Fruit fly (Drosophila melanogaster) whole organism, embryonic: Measurements from ENCODE around the gene CG11263.
A peak's percentile ranks its signal among the peaks of the same experiment; 100 is the strongest.

Experiments
- B-H1 ChIP-seq: fragments of 200-800 bp; sonication (Bioruptor generic); IDR thresholded peaks from 3 replicates; pipeline ENCODE4 v1.3.6; 2022; ENCODE audit warnings: missing biosample characterization, missing genetic modification characterization
- CG10274 ChIP-seq: fragments of 200-800 bp; sonication (Bioruptor generic); optimal IDR thresholded peaks from 3 replicates; lab custom pipeline; 2017; ENCODE audit warnings: missing biosample characterization, mild to moderate bottlenecking, missing genetic modification characterization
- CG10366 ChIP-seq: fragments of 200-800 bp; sonication (Bioruptor generic); IDR thresholded peaks from 2 replicates; pipeline ENCODE4 v1.3.6; 2022; ENCODE audit warnings: missing biosample characterization, missing genetic modification characterization
- CG10431 ChIP-seq: fragments of 200-800 bp; sonication (Bioruptor generic); optimal IDR thresholded peaks from 3 replicates; lab custom pipeline; 2018; ENCODE audit warnings: missing biosample characterization, mild to moderate bottlenecking, missing genetic modification characterization
- CG10462 ChIP-seq: fragments of 200-800 bp; sonication (Bioruptor generic); optimal IDR thresholded peaks from 2 replicates; lab custom pipeline; 2016; ENCODE audit warnings: missing biosample characterization, missing genetic modification characterization
- CG12071 ChIP-seq: fragments of 200-800 bp; sonication (Bioruptor generic); optimal IDR thresholded peaks from 3 replicates; lab custom pipeline; 2018; ENCODE audit warnings: missing biosample characterization, mild to moderate bottlenecking, missing genetic modification characterization
- CG12391 ChIP-seq: fragments of 200-800 bp; sonication (Bioruptor generic); optimal IDR thresholded peaks from 3 replicates; lab custom pipeline; 2018; ENCODE audit warnings: missing biosample characterization, mild to moderate bottlenecking, missing genetic modification characterization, moderate library complexity
- CG14667 ChIP-seq: fragments of 200-800 bp; sonication (Bioruptor generic); IDR thresholded peaks from 2 replicates; pipeline ENCODE4 v1.3.6; 2022; ENCODE audit warnings: missing biosample characterization, missing genetic modification characterization
- CG14710 ChIP-seq: fragments of 200-800 bp; sonication (Bioruptor generic); optimal IDR thresholded peaks from 3 replicates; lab custom pipeline; 2019; ENCODE audit warnings: missing biosample characterization, mild to moderate bottlenecking, missing genetic modification characterization, moderate library complexity
- CG1602 ChIP-seq: fragments of 200-800 bp; sonication (Bioruptor generic); optimal IDR thresholded peaks from 3 replicates; lab custom pipeline; 2016; ENCODE audit warnings: missing biosample characterization, missing genetic modification characterization
- CG17802 ChIP-seq: fragments of 200-800 bp; sonication (Bioruptor generic); optimal IDR thresholded peaks from 2 replicates; lab custom pipeline; 2018; ENCODE audit warnings: missing biosample characterization, mild to moderate bottlenecking, missing genetic modification characterization, moderate library complexity
- CG2120 ChIP-seq: fragments of 200-800 bp; sonication (Bioruptor generic); optimal IDR thresholded peaks from 3 replicates; lab custom pipeline; 2016; ENCODE audit warnings: missing biosample characterization, missing genetic modification characterization
- CG2129 ChIP-seq: fragments of 200-800 bp; sonication (Bioruptor generic); IDR thresholded peaks from 2 replicates; pipeline ENCODE4 v1.3.6; 2022; ENCODE audit warnings: missing biosample characterization, missing genetic modification characterization; ENCODE audit not compliant: partially characterized antibody
- CG34422 ChIP-seq: fragments of 200-800 bp; sonication (Bioruptor generic); IDR thresholded peaks from 3 replicates; pipeline ENCODE4 v1.3.6; 2022; ENCODE audit warnings: missing biosample characterization, missing genetic modification characterization
- CG4820 ChIP-seq: fragments of 200-800 bp; sonication (Bioruptor generic); optimal IDR thresholded peaks from 3 replicates; lab custom pipeline; 2016; ENCODE audit warnings: missing biosample characterization, missing genetic modification characterization
- CG8281 ChIP-seq: fragments of 200-800 bp; sonication (Bioruptor generic); optimal IDR thresholded peaks from 2 replicates; lab custom pipeline; 2018; ENCODE audit warnings: missing biosample characterization, mild to moderate bottlenecking, missing genetic modification characterization, moderate library complexity
- CG8290 ChIP-seq, 3 experiments: fragments of 200-800 bp; sonication (Bioruptor generic); optimal IDR thresholded peaks; 2 replicates each; lab custom pipeline; 2016 to 2019; ENCODE audit warnings: missing biosample characterization in 3 of 3, missing genetic modification characterization in 3 of 3, mild to moderate bottlenecking in 2 of 3, moderate library complexity in 1 of 3
- CG9215 ChIP-seq: fragments of 200-800 bp; sonication (Bioruptor generic); IDR thresholded peaks from 2 replicates; pipeline ENCODE4 v1.3.6; 2022; ENCODE audit warnings: missing biosample characterization, missing genetic modification characterization
- CHES-1-like ChIP-seq: fragments of 200-800 bp; sonication (Bioruptor generic); optimal IDR thresholded peaks from 2 replicates; lab custom pipeline; 2016; ENCODE audit warnings: missing biosample characterization, missing genetic modification characterization
- Chrac-16 ChIP-seq: fragments of 200-800 bp; sonication (Bioruptor generic); optimal IDR thresholded peaks from 3 replicates; lab custom pipeline; 2016; ENCODE audit warnings: missing biosample characterization, missing genetic modification characterization
- ERR ChIP-seq: fragments of 200-800 bp; sonication (Bioruptor generic); optimal IDR thresholded peaks from 2 replicates; lab custom pipeline; 2016; ENCODE audit warnings: missing biosample characterization, missing genetic modification characterization
- Hr51 ChIP-seq, 2 experiments: fragments of 200-800 bp; sonication (Bioruptor generic); optimal IDR thresholded peaks; 2 replicates in 1 of 2; 3 replicates in 1 of 2; lab custom pipeline; 2016 to 2018; ENCODE audit warnings: missing biosample characterization in 2 of 2, missing genetic modification characterization in 2 of 2, mild to moderate bottlenecking in 1 of 2, moderate library complexity in 1 of 2
- Lhr ChIP-seq: fragments of 200-800 bp; sonication (Bioruptor generic); optimal IDR thresholded peaks from 3 replicates; lab custom pipeline; 2017; ENCODE audit warnings: mild to moderate bottlenecking, missing biosample characterization, missing genetic modification reagents, missing genetic modification characterization
- NC2α ChIP-seq: fragments of 200-800 bp; sonication (Bioruptor generic); optimal IDR thresholded peaks from 2 replicates; lab custom pipeline; 2016; ENCODE audit warnings: missing biosample characterization, missing genetic modification characterization
- PHDP ChIP-seq: fragments of 200-800 bp; sonication (Bioruptor generic); optimal IDR thresholded peaks from 3 replicates; lab custom pipeline; 2018; ENCODE audit warnings: missing biosample characterization, mild to moderate bottlenecking, missing genetic modification characterization, moderate library complexity
- Pdp1 ChIP-seq, 2 experiments: fragments of 200-800 bp; sonication (Bioruptor generic); optimal IDR thresholded peaks; 3 replicates each; lab custom pipeline; 2016; ENCODE audit warnings: missing biosample characterization in 2 of 2, missing genetic modification characterization in 2 of 2, mild to moderate bottlenecking in 1 of 2, moderate library complexity in 1 of 2
- Poxn ChIP-seq: fragments of 200-800 bp; sonication (Bioruptor generic); IDR thresholded peaks from 2 replicates; pipeline ENCODE4 v1.3.6; 2022; ENCODE audit warnings: missing biosample characterization, missing genetic modification characterization
- Rfx ChIP-seq: fragments of 200-800 bp; sonication (Bioruptor generic); IDR thresholded peaks from 2 replicates; pipeline ENCODE4 v1.3.6; 2022; ENCODE audit warnings: missing biosample characterization, missing genetic modification characterization
- Stat92E ChIP-seq, 3 experiments: fragments of >200 bp in 2 of 3; fragments of 200-800 bp in 1 of 3; sonication (Bioruptor generic) in 1 of 3; optimal IDR thresholded peaks; 2 replicates each; lab custom pipeline; 2017 to 2019; ENCODE audit warnings: missing biosample characterization in 3 of 3, missing genetic modification characterization in 3 of 3, mild to moderate bottlenecking in 1 of 3, moderate library complexity in 1 of 3
- Tbp ChIP-seq: fragments of >200 bp; optimal IDR thresholded peaks from 2 replicates; lab custom pipeline; 2018; ENCODE audit warnings: missing biosample characterization, missing genetic modification characterization
- abd-A ChIP-seq: fragments of 200-800 bp; sonication (Bioruptor generic); optimal IDR thresholded peaks from 3 replicates; lab custom pipeline; 2019; ENCODE audit warnings: missing biosample characterization, mild to moderate bottlenecking, missing genetic modification characterization, moderate library complexity
- ara ChIP-seq: fragments of 200-800 bp; sonication (Bioruptor generic); IDR thresholded peaks from 2 replicates; pipeline ENCODE4 v1.3.6; 2022; ENCODE audit warnings: missing biosample characterization, missing genetic modification characterization
- bowl ChIP-seq: fragments of 200-800 bp; sonication (Bioruptor generic); IDR thresholded peaks from 2 replicates; pipeline ENCODE4 v1.3.6; 2022; ENCODE audit warnings: missing biosample characterization, missing genetic modification characterization
- chinmo ChIP-seq: fragments of 200-800 bp; sonication (Bioruptor generic); IDR thresholded peaks from 4 replicates; pipeline ENCODE4 v1.3.6; 2022; ENCODE audit warnings: missing biosample characterization, missing genetic modification characterization; ENCODE audit not compliant: partially characterized antibody
- chm ChIP-seq: fragments of 200-800 bp; sonication (Bioruptor generic); IDR thresholded peaks from 2 replicates; pipeline ENCODE4 v1.3.6; 2022; ENCODE audit warnings: missing biosample characterization, missing genetic modification characterization
- dan ChIP-seq: fragments of 200-800 bp; sonication (Bioruptor generic); IDR thresholded peaks from 2 replicates; pipeline ENCODE4 v1.3.6; 2022; ENCODE audit warnings: missing biosample characterization, missing genetic modification characterization
- fd96Cb ChIP-seq: fragments of 200-800 bp; sonication (Bioruptor generic); optimal IDR thresholded peaks from 2 replicates; lab custom pipeline; 2018; ENCODE audit warnings: missing biosample characterization, mild to moderate bottlenecking, missing genetic modification characterization, moderate library complexity
- fu2 ChIP-seq: fragments of 200-800 bp; sonication (Bioruptor generic); optimal IDR thresholded peaks from 2 replicates; lab custom pipeline; 2016; ENCODE audit warnings: missing biosample characterization, missing genetic modification characterization
- gsb-n ChIP-seq: fragments of 200-800 bp; sonication (Bioruptor generic); optimal IDR thresholded peaks from 3 replicates; lab custom pipeline; 2018; ENCODE audit warnings: missing biosample characterization, mild to moderate bottlenecking, missing genetic modification characterization
- hb ChIP-seq: fragments of 200-800 bp; sonication (Bioruptor generic); IDR thresholded peaks from 3 replicates; pipeline ENCODE4 v1.3.6; 2022; ENCODE audit warnings: missing biosample characterization, missing genetic modification characterization; ENCODE audit not compliant: partially characterized antibody
- jigr1 ChIP-seq: fragments of 200-800 bp; sonication (Bioruptor generic); IDR thresholded peaks from 3 replicates; pipeline ENCODE4 v1.3.6; 2022; ENCODE audit warnings: missing biosample characterization, missing genetic modification characterization
- jing ChIP-seq: fragments of 200-800 bp; sonication (Bioruptor generic); optimal IDR thresholded peaks from 2 replicates; lab custom pipeline; 2018; ENCODE audit warnings: missing biosample characterization, mild to moderate bottlenecking, missing genetic modification characterization
- otp ChIP-seq: fragments of 200-800 bp; sonication (Bioruptor generic); IDR thresholded peaks from 3 replicates; pipeline ENCODE4, ENCODE4 v1.3.6; 2022; ENCODE audit warnings: missing biosample characterization, missing genetic modification characterization
- p53 ChIP-seq: fragments of 200-800 bp; sonication (Bioruptor generic); optimal IDR thresholded peaks from 2 replicates; lab custom pipeline; 2016; ENCODE audit warnings: missing biosample characterization, missing genetic modification characterization
- pzg ChIP-seq: fragments of 200-800 bp; sonication (Bioruptor generic); optimal IDR thresholded peaks from 3 replicates; lab custom pipeline; 2018; ENCODE audit warnings: missing biosample characterization, mild to moderate bottlenecking, missing genetic modification characterization, moderate library complexity
- salm ChIP-seq: fragments of 200-800 bp; sonication (Bioruptor generic); optimal IDR thresholded peaks from 2 replicates; lab custom pipeline; 2018; ENCODE audit warnings: missing biosample characterization, mild to moderate bottlenecking, missing genetic modification characterization
- tgo ChIP-seq: fragments of 200-800 bp; sonication (Bioruptor generic); IDR thresholded peaks from 3 replicates; pipeline ENCODE4 v1.3.6; 2022; ENCODE audit warnings: missing biosample characterization, missing genetic modification characterization
- wek ChIP-seq: fragments of 200-800 bp; sonication (Bioruptor generic); optimal IDR thresholded peaks from 3 replicates; lab custom pipeline; 2018; ENCODE audit warnings: missing biosample characterization, mild to moderate bottlenecking, missing genetic modification characterization, moderate library complexity

CG11263 gene

DNA sequence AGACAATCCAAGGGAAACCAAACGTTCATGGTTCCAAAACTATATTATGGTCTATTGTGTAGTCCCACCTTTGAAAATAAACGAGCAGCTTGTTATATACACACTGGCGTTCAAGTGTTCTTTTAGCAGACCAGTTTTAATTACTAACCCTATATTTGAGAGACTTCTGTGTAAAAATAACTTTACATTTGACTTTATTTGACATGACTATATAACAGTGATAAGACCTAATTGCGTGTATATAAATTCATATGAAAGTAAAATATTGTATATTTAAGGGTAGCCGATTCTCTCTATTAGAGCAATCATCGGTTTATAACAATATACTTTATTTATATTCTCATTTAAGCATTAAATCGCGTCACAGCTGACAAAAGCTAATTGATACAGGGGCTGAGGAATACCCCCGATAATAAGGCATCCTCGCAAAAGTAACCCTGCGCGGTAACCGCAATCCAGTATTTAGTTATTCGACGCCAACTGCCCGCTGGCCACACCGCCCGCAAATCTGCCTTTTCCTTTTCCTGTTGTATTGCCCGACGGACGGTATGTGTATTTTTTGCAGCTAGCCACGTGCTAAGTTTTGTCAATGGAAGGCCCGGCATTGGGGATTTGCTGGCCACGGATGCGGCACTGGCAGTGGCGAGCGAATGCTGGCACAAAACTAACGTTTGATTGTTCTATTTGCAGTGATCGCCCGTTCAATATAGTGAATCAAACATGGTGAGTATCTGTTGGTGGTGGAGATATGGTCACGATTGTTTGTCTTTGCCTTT, 34.9 kb downstream of the CG11263 start, which contains the start of gene RpS4 (continued):
- TF ChIP-seq CG8290 (GFP tag; optimal IDR thresholded peaks at IDR 0.05; lab: Kevin White, UChicago) (peak; percentile 54), CG8290 (tag; optimal IDR thresholded peaks at IDR 0.05; lab: Kevin White, UChicago) (peak; percentile 92 to 98), Tbp (peak; percentile 70), CG4820 (GFP tag; lab: Kevin White, UChicago) (peak; percentile 45), CG10462 (peak; percentile 31), jigr1 (peak; percentile 63; the same call in 1 of the 3 replicates), abd-A (tag; lab: Kevin White, UChicago) (peak; percentile 11), Poxn (GFP tag; lab: Robert Waterston, UW) (no peak; the same call in 1 of the 2 replicates), CG34422 (GFP tag; lab: Robert Waterston, UW) (peak; percentile 88), CG12391 (tag; lab: Kevin White, UChicago) (peak; percentile 80), pzg (peak; percentile 95), CHES-1-like (GFP tag; lab: Kevin White, UChicago) (peak; percentile 86), otp (GFP tag; lab: Robert Waterston, UW) (peak; percentile 92), chm (GFP tag; lab: Robert Waterston, UW) (peak; percentile 95), CG14710 (peak; percentile 72), NC2α (GFP tag; lab: Kevin White, UChicago) (peak; percentile 61), CG14667 (GFP tag; lab: Robert Waterston, UW) (no peak), jing (GFP tag; lab: Kevin White, UChicago) (peak; percentile 46), dan (no peak), fu2 (peak; percentile 73), ara (GFP tag; lab: Robert Waterston, UW) (peak; percentile 77), bowl (GFP tag; lab: Robert Waterston, UW) (peak; percentile 50; the same call in 1 of the 2 replicates), PHDP (tag; lab: Kevin White, UChicago) (peak; percentile 92), Hr51 (GFP tag; optimal IDR thresholded peaks at IDR 0.05; lab: Kevin White, UChicago) (peak; percentile 77 to 78), p53 (GFP tag; lab: Kevin White, UChicago) (peak; percentile 66), gsb-n (tag; lab: Kevin White, UChicago) (peak; percentile 84), ERR (peak; percentile 76), Pdp1 (GFP tag; optimal IDR thresholded peaks at IDR 0.05; lab: Kevin White, UChicago) (peak; percentile 75 to 87), CG2120 (GFP tag; lab: Kevin White, UChicago) (peak; percentile 71), CG8281 (tag; lab: Kevin White, UChicago) (peak; percentile 73), Lhr (peak; percentile 93), CG10431 (GFP tag; lab: Kevin White, UChicago) (peak; percentile 98), CG10366 (GFP tag; lab: Robert Waterston, UW) (peak; percentile 75), salm (peak; percentile 88), CG1602 (GFP tag; lab: Kevin White, UChicago) (peak; percentile 59), CG9215 (GFP tag; lab: Robert Waterston, UW) (peak; percentile 78), CG12071 (GFP tag; lab: Kevin White, UChicago) (peak; percentile 98), hb (no peak), CG10274 (GFP tag; lab: Kevin White, UChicago) (peak; percentile 85), Chrac-16 (GFP tag; lab: Kevin White, UChicago) (peak; percentile 46), wek (GFP tag; lab: Kevin White, UChicago) (peak; percentile 99), fd96Cb (tag; lab: Kevin White, UChicago) (peak; percentile 54), chinmo (GFP tag; lab: Robert Waterston, UW) (no peak), B-H1 (peak; percentile 61), Rfx (peak; percentile 93), tgo (GFP tag; lab: Robert Waterston, UW) (peak; percentile 78), CG17802 (tag; lab: Kevin White, UChicago) (peak; percentile 82), CG2129 (GFP tag; lab: Robert Waterston, UW) (no peak), Stat92E (GFP tag; optimal IDR thresholded peaks at IDR 0.05; lab: Kevin White, UChicago) (peak in 1 of 3 experiments; percentile 83)
